Worm (Caenorhabditis elegans): ENCODE results near the gene T28C6.5.

- TF ChIP-seq snpc-4 (tag; optimal IDR thresholded peaks at IDR 0.05) (no peak), unc-62 (GFP tag; optimal IDR thresholded peaks at IDR 0.05) (no peak), nhr-28 (tag; optimal IDR thresholded peaks at IDR 0.05) (no peak), nhr-12 (tag; optimal IDR thresholded peaks at IDR 0.05) (no peak), lin-13 (tag; optimal IDR thresholded peaks at IDR 0.05) (no peak)
These were observed 43.2 kb upstream of the T28C6.5 start, which contains the start of gene C33D9.6 for ce11 chrIV:8778045-8778444.

Measured in whole organism, mixed stage, embryonic.